Fruit fly (Drosophila melanogaster): ENCODE data around the gene vkg.

vkg gene

DNA sequence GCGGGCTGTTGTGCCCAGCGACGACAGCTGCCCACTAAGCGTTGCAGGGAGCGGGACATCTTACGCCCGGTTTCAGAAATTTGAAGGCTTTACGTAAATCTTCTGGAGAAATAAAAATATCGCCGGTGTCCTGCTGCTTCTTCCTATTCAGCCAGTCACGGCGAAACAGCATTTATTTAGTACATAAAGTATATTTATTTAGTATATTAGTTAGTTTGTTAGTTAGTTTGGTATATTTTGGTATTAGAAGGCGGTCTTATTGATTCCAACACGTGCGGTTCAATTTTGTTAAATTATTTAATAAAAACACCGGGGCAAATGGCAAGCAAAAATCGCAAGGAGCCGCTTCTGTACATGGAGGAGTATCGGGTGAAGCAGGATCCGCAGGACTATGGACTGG is 59.2 kb downstream of the vkg start, which contains the start of the genes Scox and Polr1C:
TSS of gene Scox (minus strand) at position 169 of the 400 bp plus-strand sequence.
TSS of gene Polr1C (plus strand) at position 238 of the 400 bp plus-strand sequence.
- no peak for TF ChIP-seq Gug (GFP tag; IDR thresholded peaks at IDR 0.05)
- TF ChIP-seq eg (GFP tag; IDR thresholded peaks at IDR 0.05), result no peak
- no peak for TF ChIP-seq pdm3 (GFP tag; optimal IDR thresholded peaks at IDR 0.05)
- TF ChIP-seq CG7368 (GFP tag; optimal IDR thresholded peaks at IDR 0.05), result no peak
- TF ChIP-seq fkh (GFP tag; optimal IDR thresholded peaks at IDR 0.05), result no peak
- no peak for TF ChIP-seq vri (GFP tag; optimal IDR thresholded peaks at IDR 0.05)
- no peak for TF ChIP-seq Sox14 (GFP tag; optimal IDR thresholded peaks at IDR 0.05)
- no peak for TF ChIP-seq CG8119 (GFP tag; IDR thresholded peaks at IDR 0.05)
- no peak for TF ChIP-seq CG8319 (GFP tag; optimal IDR thresholded peaks at IDR 0.05)
- TF ChIP-seq CG11902 (GFP tag; optimal IDR thresholded peaks at IDR 0.05), result no peak
- TF ChIP-seq esn (GFP tag; optimal IDR thresholded peaks at IDR 0.05), result no peak
- TF ChIP-seq CG10631 (GFP tag; optimal IDR thresholded peaks at IDR 0.05), result no peak
- TF ChIP-seq CG6854 (GFP tag; optimal IDR thresholded peaks at IDR 0.05), result no peak
- no peak for TF ChIP-seq CG10669 (GFP tag; optimal IDR thresholded peaks at IDR 0.05)
- no peak for TF ChIP-seq Sox15 (GFP tag; optimal IDR thresholded peaks at IDR 0.05)
- no peak for TF ChIP-seq Lpt (GFP tag; optimal IDR thresholded peaks at IDR 0.05)
- TF ChIP-seq fd59A (GFP tag; optimal IDR thresholded peaks at IDR 0.05), result no peak
- no peak for TF ChIP-seq Eip93F (GFP tag; optimal IDR thresholded peaks at IDR 0.05)
- no peak for TF ChIP-seq Eip78C (GFP tag)
- no peak for TF ChIP-seq CG8632 (GFP tag; optimal IDR thresholded peaks at IDR 0.05)

DNA sequence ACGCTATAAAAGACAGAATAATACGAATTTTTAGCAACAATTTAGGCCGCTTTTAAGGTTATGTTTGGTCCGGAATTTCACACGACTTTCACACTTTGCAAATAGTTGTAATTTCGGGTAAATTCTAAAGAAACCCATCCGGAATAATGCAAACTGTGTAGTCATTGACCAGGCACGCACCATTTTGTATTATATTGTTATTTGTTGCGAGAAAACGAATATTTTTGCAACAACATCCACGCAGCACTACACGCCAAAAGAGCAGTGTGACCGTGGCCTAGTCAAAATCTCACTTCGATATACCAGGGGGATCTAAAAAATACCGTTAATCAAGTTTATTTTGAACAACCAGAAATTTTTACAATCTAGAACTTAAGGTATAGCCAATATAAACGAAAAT is 60.5 kb downstream of the vkg start, which contains the start of gene eIF3i:
TSS of gene eIF3i (minus strand) at position 265 of the 400 bp plus-strand sequence.
- TF ChIP-seq Hr4 (GFP tag; optimal IDR thresholded peaks at IDR 0.05), result no peak
- TF ChIP-seq CG6808 (GFP tag; optimal IDR thresholded peaks at IDR 0.05), result no peak
- TF ChIP-seq dac (GFP tag; optimal IDR thresholded peaks at IDR 0.05), result no peak
- no peak for TF ChIP-seq CG1621 (tag; optimal IDR thresholded peaks at IDR 0.05)
- TF ChIP-seq topi (GFP tag; optimal IDR thresholded peaks at IDR 0.05), result no peak
- no peak for TF ChIP-seq ss (GFP tag; optimal IDR thresholded peaks at IDR 0.05)
- TF ChIP-seq svp (GFP tag), result no peak
- TF ChIP-seq Sox102F (GFP tag; optimal IDR thresholded peaks at IDR 0.05), result no peak
- no peak for TF ChIP-seq Eip93F (GFP tag; optimal IDR thresholded peaks at IDR 0.05)
- no peak for TF ChIP-seq CG6792 (GFP tag; optimal IDR thresholded peaks at IDR 0.05)
- TF ChIP-seq vri (GFP tag; optimal IDR thresholded peaks at IDR 0.05), result no peak

DNA sequence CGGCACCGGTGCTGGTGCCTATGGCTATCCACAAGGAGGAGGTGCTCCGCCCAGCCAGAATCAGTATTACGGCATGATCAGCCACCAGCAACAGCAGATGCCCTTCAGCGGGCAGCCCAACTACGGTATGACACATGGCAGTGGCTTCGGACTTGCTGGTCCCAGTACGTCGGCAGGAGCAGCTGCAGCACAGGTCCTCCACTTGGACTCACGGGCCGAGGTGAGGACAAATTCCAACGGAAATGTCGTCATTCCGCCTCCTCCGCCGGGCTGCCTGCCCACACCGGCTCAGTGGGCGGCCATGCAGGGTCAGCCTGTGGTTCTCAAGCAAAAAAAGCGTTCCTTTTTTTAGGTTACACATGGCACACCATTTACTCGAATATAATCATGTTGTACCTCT is 62.1 kb downstream of the vkg start:
- TF ChIP-seq CG6808 (GFP tag; optimal IDR thresholded peaks at IDR 0.05), result no peak
- TF ChIP-seq fd85E (GFP tag; optimal IDR thresholded peaks at IDR 0.05), result no peak
- no peak for TF ChIP-seq Ets21C (GFP tag; optimal IDR thresholded peaks at IDR 0.05)
- TF ChIP-seq CG1621 (tag; optimal IDR thresholded peaks at IDR 0.05), result no peak

DNA sequence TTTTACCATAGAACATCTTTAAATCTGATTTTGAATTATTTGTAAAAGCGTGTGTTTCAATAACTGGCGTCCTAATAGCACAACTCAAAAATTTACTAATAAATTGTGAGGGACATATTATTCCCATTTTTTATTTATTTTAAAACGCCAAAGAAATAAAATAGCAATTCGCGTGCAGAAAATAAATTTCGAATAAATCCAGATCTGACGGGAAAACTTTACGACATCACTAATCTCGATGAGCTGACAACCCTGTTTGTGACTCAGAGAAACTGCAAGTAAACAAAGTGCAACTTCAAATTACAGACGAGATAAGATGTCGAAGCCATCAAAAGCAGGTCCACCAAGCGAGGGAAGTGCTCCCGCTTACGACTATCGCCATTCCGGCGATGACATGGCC is 62.6 kb downstream of the vkg start, which contains the start of gene CG34125:
TSS of gene CG34125 (plus strand) at position 254 of the 400 bp plus-strand sequence.
- TF ChIP-seq dac (GFP tag; optimal IDR thresholded peaks at IDR 0.05) (no peak), ss (GFP tag; optimal IDR thresholded peaks at IDR 0.05) (no peak), cyc (GFP tag; optimal IDR thresholded peaks at IDR 0.05) (peak; percentile 40), CG32006 (GFP tag; optimal IDR thresholded peaks at IDR 0.05) (no peak), CG15336 (GFP tag; IDR thresholded peaks at IDR 0.05) (0 out of 2 replicates have a peak, but pooled peaks have one; percentile 16), spab (GFP tag; optimal IDR thresholded peaks at IDR 0.05) (no peak), Ets21C (GFP tag; optimal IDR thresholded peaks at IDR 0.05) (no peak), CG3919 (GFP tag; optimal IDR thresholded peaks at IDR 0.05) (no peak), CG31627 (GFP tag; optimal IDR thresholded peaks at IDR 0.05) (peak; percentile 39), svp (GFP tag) (no peak), OdsH (GFP tag; optimal IDR thresholded peaks at IDR 0.05) (no peak), Lpt (GFP tag; optimal IDR thresholded peaks at IDR 0.05) (no peak), Eip93F (GFP tag; optimal IDR thresholded peaks at IDR 0.05) (no peak)

Data from whole organism, prepupa.